Fruit fly (Drosophila melanogaster) whole organism, wandering third instar larva: ENCODE measurements around the gene CG9312.

ENCODE experiments used
- CG32264 ChIP-seq: fragments of 200-800 bp; sonication (Bioruptor generic); optimal IDR thresholded peaks from 2 replicates; lab custom pipeline; 2016; ENCODE audit warnings: missing biosample characterization, missing genetic modification characterization
- Dfd ChIP-seq: fragments of >200 bp; optimal IDR thresholded peaks from 2 replicates; lab custom pipeline; 2017; ENCODE audit warnings: missing biosample characterization, missing genetic modification characterization
- N ChIP-seq: fragments of >200 bp; optimal IDR thresholded peaks from 2 replicates; lab custom pipeline; 2018; ENCODE audit warnings: missing biosample characterization, missing external identifiers, missing genetic modification characterization
- br ChIP-seq: fragments of 200-800 bp; sonication (Bioruptor generic); optimal IDR thresholded peaks from 2 replicates; lab custom pipeline; 2016; ENCODE audit warnings: missing biosample characterization, missing genetic modification characterization
- dmrt93B ChIP-seq: fragments of 200-800 bp; sonication (Bioruptor generic); optimal IDR thresholded peaks from 2 replicates; lab custom pipeline; 2018; ENCODE audit warnings: missing biosample characterization, mild to moderate bottlenecking, missing genetic modification characterization
- lola ChIP-seq: fragments of >200 bp; optimal IDR thresholded peaks from 2 replicates; lab custom pipeline; 2017; ENCODE audit warnings: missing biosample characterization, missing genetic modification characterization
- pan ChIP-seq: fragments of >200 bp; optimal IDR thresholded peaks from 2 replicates; lab custom pipeline; 2017
- woc ChIP-seq: sonication (Bioruptor generic); optimal IDR thresholded peaks from 2 replicates; lab custom pipeline; 2016; ENCODE audit warnings: missing biosample characterization, mild to moderate bottlenecking, missing genetic modification characterization

dm6 chr3R:13722451-13722850 lies 43.1 kb upstream of the CG9312 start:
- TF ChIP-seq lola (GFP tag; lab: Kevin White, UChicago) (no peak), woc (GFP tag; lab: Kevin White, UChicago) (no peak), N (GFP tag; lab: Kevin White, UChicago) (no peak), CG32264 (GFP tag; lab: Kevin White, UChicago) (no peak), Dfd (no peak), dmrt93B (no peak), pan (lab: Kevin White, UChicago) (no peak), br (GFP tag; lab: Kevin White, UChicago) (no peak)
